Worm (Caenorhabditis elegans): ENCODE results near the gene srd-33.

Gene srd-33

DNA sequence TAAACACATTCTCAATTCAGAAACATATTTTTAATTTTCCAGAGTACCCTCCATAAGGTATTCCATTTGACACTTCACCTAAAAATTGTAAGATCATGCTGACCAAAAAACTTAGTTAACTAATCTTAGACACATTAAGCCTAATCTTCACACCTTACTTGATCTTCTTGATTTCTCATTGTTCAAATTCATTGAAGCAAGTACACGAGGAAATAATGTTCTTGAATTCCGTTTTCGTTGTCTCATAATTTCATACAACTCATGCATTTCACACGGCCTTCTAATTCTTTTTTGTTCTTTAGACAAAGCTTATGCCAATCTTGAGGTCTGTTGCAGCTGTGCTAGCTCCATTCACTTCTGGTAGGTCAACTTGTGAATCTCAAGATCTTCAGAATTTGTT lies at the start of gene srd-33:
TSS of gene srd-33 (plus strand) at position 301 of the 400 bp plus-strand sequence.
- no peak for TF ChIP-seq unc-39 (tag; optimal IDR thresholded peaks at IDR 0.05)
- no peak for TF ChIP-seq nhr-48 (tag; optimal IDR thresholded peaks at IDR 0.05)
- TF ChIP-seq aly-2 (tag; optimal IDR thresholded peaks at IDR 0.05): no peak
- TF ChIP-seq F26F4.8 (GFP tag; conservative IDR thresholded peaks at IDR 0.05): no peak
- TF ChIP-seq daf-8 (GFP tag; IDR thresholded peaks at IDR 0.05): no peak
- no peak for TF ChIP-seq lim-7 (GFP tag; IDR thresholded peaks at IDR 0.05)
- TF ChIP-seq hlh-11 (tag; optimal IDR thresholded peaks at IDR 0.05): no peak
- TF ChIP-seq skn-1 (tag; optimal IDR thresholded peaks at IDR 0.05): no peak
- no peak for TF ChIP-seq T26A8.4 (GFP tag; IDR thresholded peaks at IDR 0.05)
- no peak for TF ChIP-seq nhr-10 (tag; optimal IDR thresholded peaks at IDR 0.05)
- no peak for TF ChIP-seq lin-29 (GFP tag; IDR thresholded peaks at IDR 0.05)
- no peak for TF ChIP-seq fkh-10 (GFP tag; optimal IDR thresholded peaks at IDR 0.05)
- TF ChIP-seq hif-1 (tag; optimal IDR thresholded peaks at IDR 0.05): no peak
- TF ChIP-seq madf-9 (GFP tag; conservative IDR thresholded peaks at IDR 0.05): no peak
- no peak for TF ChIP-seq snpc-1.2 (GFP tag; IDR thresholded peaks at IDR 0.05)
- no peak for TF ChIP-seq mes-2 (tag; optimal IDR thresholded peaks at IDR 0.05; ENCODE audit: poor library complexity, severe bottlenecking)
- no peak for TF ChIP-seq cey-2 (tag; optimal IDR thresholded peaks at IDR 0.05; ENCODE audit: borderline replicate concordance, insufficient read depth)

DNA sequence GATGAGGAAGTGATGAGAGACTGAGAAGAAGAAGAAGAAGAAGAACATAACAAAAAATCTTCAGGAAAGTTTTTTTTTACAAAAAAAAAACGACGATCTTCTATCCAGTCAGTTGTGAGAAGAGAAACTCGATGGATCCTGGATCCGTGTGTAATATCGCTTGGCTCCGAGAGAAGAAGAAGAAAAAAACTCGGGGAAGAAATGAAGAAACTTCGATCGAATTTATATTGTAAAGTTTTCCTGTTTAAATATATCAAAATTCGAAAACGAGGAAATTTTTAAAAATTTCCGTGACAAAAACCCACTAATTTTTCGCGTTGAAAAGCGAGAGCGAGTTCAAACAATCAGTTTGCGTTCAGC lies 48.8 kb upstream of the srd-33 start, which contains the start of gene adss-1:
TSS of gene adss-1 (minus strand) at position 101 of the 360 bp plus-strand sequence.
- TF ChIP-seq ama-1 (optimal IDR thresholded peaks at IDR 0.05) (no peak), nhr-102 (tag; optimal IDR thresholded peaks at IDR 0.05) (no peak), saeg-2 (GFP tag; IDR thresholded peaks at IDR 0.05) (no peak), dmd-8 (GFP tag; IDR thresholded peaks at IDR 0.05) (no peak), lsy-2 (tag; optimal IDR thresholded peaks at IDR 0.05) (no peak), hlh-30 (tag; optimal IDR thresholded peaks at IDR 0.05; ENCODE audit: insufficient read depth) (no peak), ZK546.5 (tag; optimal IDR thresholded peaks at IDR 0.05) (no peak), dmd-6 (GFP tag; IDR thresholded peaks at IDR 0.05) (no peak), hlh-11 (tag; optimal IDR thresholded peaks at IDR 0.05) (no peak), ceh-62 (tag; optimal IDR thresholded peaks at IDR 0.05) (no peak), mxl-2 (GFP tag; conservative IDR thresholded peaks at IDR 0.05) (no peak), madf-5 (GFP tag; IDR thresholded peaks at IDR 0.05) (no peak), ZK337.2 (GFP tag; IDR thresholded peaks at IDR 0.05) (no peak), D1046.2 (GFP tag; IDR thresholded peaks at IDR 0.05) (no peak), duxl-1 (tag; optimal IDR thresholded peaks at IDR 0.05; ENCODE audit: poor library complexity) (no peak), nhr-28 (tag; optimal IDR thresholded peaks at IDR 0.05) (no peak), dve-1 (tag; optimal IDR thresholded peaks at IDR 0.05; ENCODE audit: insufficient read depth) (no peak), nhr-41 (GFP tag; IDR thresholded peaks at IDR 0.05) (no peak), F49E8.2 (tag; optimal IDR thresholded peaks at IDR 0.05; ENCODE audit: borderline replicate concordance) (no peak), jun-1 (tag; optimal IDR thresholded peaks at IDR 0.05) (no peak)

DNA sequence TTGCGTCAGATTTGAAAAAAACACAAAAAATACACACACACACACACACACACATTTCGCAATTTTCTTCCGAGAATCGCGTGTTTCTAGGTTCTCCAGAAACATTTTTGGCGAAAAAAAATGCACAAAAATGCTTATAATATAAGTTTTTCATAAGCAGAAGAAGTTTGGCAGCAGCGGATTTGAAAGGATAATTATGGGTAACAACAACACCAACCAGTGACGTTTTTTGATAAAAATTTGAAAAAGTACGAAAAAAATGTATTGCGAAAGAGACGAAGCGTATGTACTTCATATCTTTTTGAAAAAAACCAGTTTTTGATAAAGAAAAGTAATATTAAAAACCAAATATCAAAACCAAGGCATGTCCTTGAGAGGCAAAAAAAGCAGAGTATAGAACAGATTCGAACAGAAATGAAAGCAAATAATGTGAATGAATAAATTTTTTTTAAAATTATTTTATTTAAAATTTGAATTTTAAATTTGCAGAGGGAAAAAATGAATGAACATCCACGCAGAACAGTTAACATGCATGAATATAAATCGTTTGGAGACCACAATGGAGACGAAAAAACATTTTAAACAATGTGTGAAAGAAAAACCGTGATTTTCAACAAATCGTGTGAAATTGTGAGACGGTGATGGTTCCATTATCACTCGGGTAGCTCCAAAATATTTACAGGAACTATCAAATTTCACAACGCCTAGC lies 48.3 kb upstream of the srd-33 start:
- TF ChIP-seq duxl-1 (tag; optimal IDR thresholded peaks at IDR 0.05; ENCODE audit: poor library complexity): peak; percentile 48
- TF ChIP-seq egl-43 (GFP tag; IDR thresholded peaks at IDR 0.05): no peak
- TF ChIP-seq mes-2 (tag; optimal IDR thresholded peaks at IDR 0.05; ENCODE audit: poor library complexity, severe bottlenecking): peak; percentile 9
- TF ChIP-seq mdt-29 (GFP tag; IDR thresholded peaks at IDR 0.05): peak; percentile 67; the same call in 1 of the 2 replicates
- no peak; the same call in 1 of the 2 replicates for TF ChIP-seq tra-1 (GFP tag; IDR thresholded peaks at IDR 0.05)
- TF ChIP-seq ceh-20 (GFP tag; IDR thresholded peaks at IDR 0.05): no peak
- no peak for TF ChIP-seq ZK546.5 (tag; optimal IDR thresholded peaks at IDR 0.05)
- no peak for TF ChIP-seq rbr-2 (tag; optimal IDR thresholded peaks at IDR 0.05)
- TF ChIP-seq lir-3 (tag; optimal IDR thresholded peaks at IDR 0.05): peak; percentile 10
- TF ChIP-seq hlh-11 (tag; optimal IDR thresholded peaks at IDR 0.05): peak; percentile 15
- TF ChIP-seq nhr-41 (GFP tag; IDR thresholded peaks at IDR 0.05): no peak
- peak; percentile 4 for TF ChIP-seq aha-1 (tag)
- TF ChIP-seq Y48G9A.11 (GFP tag; IDR thresholded peaks at IDR 0.05): 0 out of 2 replicates have a peak, but pooled peaks have one; percentile 24
- TF ChIP-seq zag-1 (tag; optimal IDR thresholded peaks at IDR 0.05): no peak
- no peak for TF ChIP-seq ceh-32 (tag; optimal IDR thresholded peaks at IDR 0.05; ENCODE audit: poor library complexity)
- TF ChIP-seq php-3 (GFP tag; IDR thresholded peaks at IDR 0.05): no peak
- TF ChIP-seq aly-2 (tag; optimal IDR thresholded peaks at IDR 0.05): no peak
- no peak for TF ChIP-seq snpc-4 (tag; optimal IDR thresholded peaks at IDR 0.05)

Measured in whole organism, L4 larva.